Fruit fly (Drosophila melanogaster): ENCODE results near the gene pns.

- TF ChIP-seq Hmr (GFP tag; optimal IDR thresholded peaks at IDR 0.05) (no peak), Spps (tag; optimal IDR thresholded peaks at IDR 0.05) (no peak), TFAM (GFP tag; optimal IDR thresholded peaks at IDR 0.05) (no peak), psq (GFP tag; optimal IDR thresholded peaks at IDR 0.05) (no peak), CG31224 (GFP tag; IDR thresholded peaks at IDR 0.05) (no peak)
Observed at dm6 chr3L:1592822-1593452, 56.0 kb downstream of the pns start.

Measured in whole organism, embryonic.